Worm (Caenorhabditis elegans): Measurements from ENCODE around the gene cest-10.

ce11 chrIV:7178942-7179341, 1.4 kb upstream of the cest-10 start, which contains the start of gene C42D4.3:
- TF ChIP-seq ama-1 (optimal IDR thresholded peaks at IDR 0.05) (no peak), tbx-11 (GFP tag; IDR thresholded peaks at IDR 0.05) (no peak), hmg-4 (GFP tag; optimal IDR thresholded peaks at IDR 0.05) (no peak), B0310.2 (tag; optimal IDR thresholded peaks at IDR 0.05) (no peak), pes-1 (GFP tag; IDR thresholded peaks at IDR 0.05) (no peak), ets-7 (tag; optimal IDR thresholded peaks at IDR 0.05) (no peak), flt-1 (GFP tag; IDR thresholded peaks at IDR 0.05) (no peak), F13C5.2 (tag; optimal IDR thresholded peaks at IDR 0.05) (no peak), ceh-36 (tag; optimal IDR thresholded peaks at IDR 0.05) (no peak)
